Worm (Caenorhabditis elegans) whole organism, L2 larva: ENCODE results near the gene Y59A8B.24.

Experiments
- R02D3.7 ChIP-seq: fragments of 150-350 bp; optimal IDR thresholded peaks from 2 replicates; lab custom pipeline; 2014; ENCODE audit warnings: missing biosample characterization, missing genetic modification characterization
- alr-1 ChIP-seq: fragments of 150-350 bp; optimal IDR thresholded peaks from 2 replicates; lab custom pipeline; 2014; ENCODE audit warnings: missing biosample characterization, missing genetic modification characterization
- ceh-82 ChIP-seq: fragments of 150-350 bp; optimal IDR thresholded peaks from 2 replicates; lab custom pipeline; 2014; ENCODE audit warnings: missing biosample characterization, missing genetic modification characterization
- nhr-237 ChIP-seq: fragments of 150-350 bp; optimal IDR thresholded peaks from 2 replicates; lab custom pipeline; 2014; ENCODE audit warnings: missing biosample characterization, missing genetic modification characterization
- nhr-77 ChIP-seq: fragments of 150-350 bp; optimal IDR thresholded peaks from 2 replicates; lab custom pipeline; 2014; ENCODE audit warnings: missing biosample characterization, missing genetic modification characterization

DNA sequence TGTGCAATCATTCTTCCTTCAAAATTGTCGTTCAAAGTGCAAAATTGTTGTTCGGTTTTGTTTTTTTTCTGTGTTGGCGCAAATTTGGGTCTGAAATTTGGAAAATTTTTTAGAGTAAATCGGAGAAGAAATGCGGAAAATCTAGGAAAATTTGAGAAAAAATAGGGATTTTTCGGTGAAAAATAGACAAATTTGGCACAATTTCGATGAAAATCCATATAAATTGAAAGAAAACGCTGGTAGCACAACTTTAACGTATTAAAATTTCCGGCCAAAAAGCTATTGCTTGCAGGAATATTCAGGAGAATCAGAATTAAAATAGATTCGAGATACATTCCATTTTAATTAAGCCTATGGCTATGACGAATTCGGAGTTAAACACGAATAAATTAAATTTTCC lies 2.7 kb upstream of the Y59A8B.24 start, which contains the start of gene dpy-21:
- TF ChIP-seq alr-1 = no peak
- TF ChIP-seq ceh-82 (tag; lab: Kevin White, UChicago) = no peak
- no peak for TF ChIP-seq nhr-77 (tag; lab: Kevin White, UChicago)
- no peak for TF ChIP-seq R02D3.7
- no peak for TF ChIP-seq nhr-237 (tag; lab: Kevin White, UChicago)
